Fruit fly (Drosophila melanogaster): ENCODE results near the gene CG42592.

Gene CG42592

DNA sequence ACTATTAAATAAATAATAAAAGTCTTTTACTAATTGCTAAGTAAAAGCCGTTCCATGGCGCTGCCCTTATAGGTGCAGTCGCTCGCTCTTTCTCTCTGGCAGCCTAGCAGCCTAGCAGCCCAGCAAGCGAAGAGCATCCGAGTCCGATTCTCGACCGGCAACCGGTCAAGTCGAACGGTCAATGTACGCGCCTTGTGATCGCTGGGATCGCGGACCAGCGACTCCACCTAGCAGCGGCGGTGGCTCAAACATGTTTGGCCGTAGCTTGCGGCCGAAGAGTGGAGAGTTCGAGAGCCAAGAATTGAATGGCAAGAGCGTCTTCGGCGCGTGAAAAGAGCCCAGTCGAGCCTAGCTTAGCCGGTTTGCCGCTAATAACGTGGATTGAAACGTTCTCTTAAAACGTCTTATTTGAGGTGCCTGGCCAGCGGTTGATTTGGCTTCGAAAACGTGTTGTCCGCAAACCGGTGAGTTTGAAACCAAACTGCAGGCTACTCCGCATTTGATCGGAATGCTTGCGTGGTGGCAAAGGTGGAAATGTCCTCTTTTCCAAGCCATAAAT lies 6.8 kb downstream of the CG42592 start:
- TF ChIP-seq Hr83 (GFP tag; optimal IDR thresholded peaks at IDR 0.05; ENCODE audit: poor library complexity, severe bottlenecking): no peak
- TF ChIP-seq CG32264 (GFP tag; optimal IDR thresholded peaks at IDR 0.05): no peak
- no peak for TF ChIP-seq CG9705 (GFP tag; optimal IDR thresholded peaks at IDR 0.05)
- no peak for TF ChIP-seq brk (GFP tag; optimal IDR thresholded peaks at IDR 0.05)
- TF ChIP-seq Vsx2 (GFP tag; optimal IDR thresholded peaks at IDR 0.05; ENCODE audit: partially characterized antibody): peak; percentile 37
- TF ChIP-seq Rel (GFP tag; optimal IDR thresholded peaks at IDR 0.05): peak; percentile 14
- TF ChIP-seq Rel (tag; optimal IDR thresholded peaks at IDR 0.05): no peak

DNA sequence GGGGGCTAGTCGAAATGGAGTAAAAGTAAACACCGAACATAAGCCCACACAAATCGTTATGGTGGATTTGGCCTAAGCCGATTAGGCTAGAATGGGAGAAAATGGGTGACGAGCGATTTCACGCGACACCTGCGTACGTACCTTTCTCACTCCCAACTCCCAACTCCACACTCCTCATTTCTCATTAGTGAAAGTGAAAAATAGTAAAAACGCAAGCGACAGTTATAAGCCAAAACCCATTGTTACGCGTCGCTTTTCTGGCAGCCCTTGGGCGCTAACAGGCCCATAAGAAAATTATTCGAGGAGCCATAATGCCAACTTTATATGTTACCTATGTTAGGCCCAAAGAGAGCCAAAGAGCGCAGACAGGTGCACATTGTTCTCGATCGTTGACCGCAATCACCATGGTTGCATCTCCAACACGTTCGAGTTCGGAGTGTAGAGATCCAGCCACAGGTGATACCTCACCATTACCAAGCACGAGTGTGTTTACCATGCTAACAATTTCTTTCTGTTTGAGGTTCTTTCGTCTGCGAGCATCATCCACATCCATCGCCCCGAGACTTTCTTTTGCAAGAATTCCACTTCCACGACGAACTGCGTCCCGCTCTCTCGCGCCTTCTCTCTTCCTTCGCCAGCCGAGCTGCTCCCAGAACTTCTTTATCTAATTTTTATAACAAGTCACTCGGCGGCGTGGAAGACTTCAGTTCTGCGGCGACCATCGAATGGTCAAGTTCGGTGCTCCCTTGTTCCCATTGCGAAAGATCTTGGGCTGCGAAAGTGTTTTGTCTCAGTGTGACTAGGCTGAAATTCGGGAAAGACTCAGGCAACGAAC lies 17.4 kb downstream of the CG42592 start, which contains the start of gene neo:
Gene neo (plus strand): TSS at position 698 of the 835 bp plus-strand sequence.
- TF ChIP-seq fru (GFP tag; optimal IDR thresholded peaks at IDR 0.05): no peak
- TF ChIP-seq tai (GFP tag; optimal IDR thresholded peaks at IDR 0.05): no peak
- TF ChIP-seq N (GFP tag; optimal IDR thresholded peaks at IDR 0.05): no peak
- TF ChIP-seq dl (GFP tag; optimal IDR thresholded peaks at IDR 0.05; ENCODE audit: insufficient read depth in 1 of 2, partially characterized antibody in 2 of 2): no peak
- TF ChIP-seq woc (GFP tag; optimal IDR thresholded peaks at IDR 0.05): no peak
- TF ChIP-seq br (GFP tag; optimal IDR thresholded peaks at IDR 0.05): no peak
- TF ChIP-seq foxo (GFP tag; optimal IDR thresholded peaks at IDR 0.05): no peak
- TF ChIP-seq dmrt93B (GFP tag; optimal IDR thresholded peaks at IDR 0.05): no peak
- no peak for TF ChIP-seq Mio (GFP tag; optimal IDR thresholded peaks at IDR 0.05)
- no peak for TF ChIP-seq Rel (GFP tag; optimal IDR thresholded peaks at IDR 0.05)
- no peak for TF ChIP-seq Rel (tag; optimal IDR thresholded peaks at IDR 0.05)
- no peak for TF ChIP-seq usp (GFP tag; optimal IDR thresholded peaks at IDR 0.05)

DNA sequence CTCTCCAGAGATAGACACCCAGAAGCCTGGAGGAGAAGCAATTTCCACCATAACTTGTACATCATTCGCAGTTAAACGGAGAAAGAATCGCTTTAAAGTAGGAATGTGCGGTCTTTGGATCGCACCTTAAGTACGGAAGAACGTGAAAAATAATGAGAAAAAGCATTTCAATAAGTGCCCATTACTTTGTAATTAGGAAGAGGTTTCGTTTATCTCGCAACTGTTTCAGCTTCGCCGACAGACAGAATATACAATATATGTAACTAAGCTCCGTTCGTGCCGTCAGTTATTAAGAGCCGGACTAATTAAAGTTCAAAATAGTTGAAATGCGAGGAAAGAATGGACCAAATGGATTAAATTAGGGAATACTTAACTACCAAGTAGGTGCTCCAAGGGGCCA lies 18.4 kb downstream of the CG42592 start, which contains the start of gene CG7829:
Gene CG7829 (minus strand): TSS at position 101 of the 400 bp plus-strand sequence.
- TF ChIP-seq Hr83 (GFP tag; optimal IDR thresholded peaks at IDR 0.05; ENCODE audit: poor library complexity, severe bottlenecking): no peak
- TF ChIP-seq usp (GFP tag; optimal IDR thresholded peaks at IDR 0.05): no peak
- TF ChIP-seq Abd-B (GFP tag; optimal IDR thresholded peaks at IDR 0.05): no peak
- TF ChIP-seq sage (GFP tag; optimal IDR thresholded peaks at IDR 0.05): no peak
- no peak for TF ChIP-seq brk (GFP tag; optimal IDR thresholded peaks at IDR 0.05)

DNA sequence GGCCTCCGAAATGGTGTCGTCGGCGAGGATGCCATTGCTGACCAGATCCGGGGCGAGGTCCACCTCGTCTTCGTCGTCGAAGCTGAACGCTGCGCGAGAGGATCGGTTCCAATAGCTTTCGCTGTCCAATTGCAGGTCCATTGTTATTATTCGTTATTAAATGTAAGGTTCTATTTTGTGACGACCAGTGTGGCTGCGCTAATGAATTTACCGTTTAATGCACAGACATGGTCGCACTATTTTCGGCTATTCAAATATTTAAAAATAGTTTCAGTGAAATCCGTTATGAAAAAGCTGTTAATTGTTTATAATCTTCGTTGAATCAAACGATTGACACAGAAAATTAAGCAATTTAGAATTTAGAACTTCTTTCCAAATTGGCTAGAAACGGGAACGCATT lies 19.8 kb downstream of the CG42592 start, which contains the start of gene Vps16B:
Gene Vps16B (minus strand): TSS at position 186 of the 400 bp plus-strand sequence.
- TF ChIP-seq jim (GFP tag; optimal IDR thresholded peaks at IDR 0.05) (no peak), brk (GFP tag; optimal IDR thresholded peaks at IDR 0.05) (no peak), dmrt93B (GFP tag; optimal IDR thresholded peaks at IDR 0.05) (no peak), sv (GFP tag; optimal IDR thresholded peaks at IDR 0.05) (no peak)

DNA sequence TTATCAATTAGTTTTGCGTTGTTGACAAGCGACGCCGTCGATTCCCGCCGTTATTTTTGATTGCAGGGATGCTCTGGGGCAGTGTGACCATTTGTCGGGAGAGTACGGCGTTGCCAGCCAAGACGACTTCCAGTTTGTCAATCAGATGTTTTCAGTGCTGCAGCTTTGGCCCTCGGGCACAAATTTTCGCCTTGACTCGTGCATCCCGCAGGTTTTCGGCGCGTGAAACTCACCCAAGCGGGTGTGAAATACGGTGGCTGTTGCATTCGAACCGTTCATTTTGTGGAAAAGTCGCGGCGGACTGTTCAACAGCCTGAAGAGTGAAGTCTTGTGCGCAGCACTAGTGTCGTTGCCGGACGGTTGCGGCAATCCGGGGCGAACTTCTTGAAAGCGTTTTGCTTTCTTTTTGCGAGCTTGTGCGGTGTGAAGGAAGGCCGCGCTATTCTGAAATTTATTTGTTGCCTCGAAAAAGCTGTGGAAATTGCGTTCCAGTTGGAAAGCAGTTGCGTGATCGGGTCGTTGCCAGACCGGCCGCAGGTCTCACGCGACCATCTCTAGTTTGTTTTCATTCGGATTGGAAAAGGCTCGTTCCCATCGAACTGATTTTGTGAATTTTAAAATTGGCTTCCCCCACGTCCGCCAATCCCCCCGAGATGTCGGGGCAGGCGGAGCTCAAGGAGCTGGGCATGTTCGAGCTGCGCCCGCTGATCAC lies 29.2 kb downstream of the CG42592 start, which contains the start of the genes ca and ncd:
Gene ca (plus strand): TSS at position 130 of the 712 bp plus-strand sequence.
Gene ncd (minus strand): TSS at position 446 of the 712 bp plus-strand sequence.
- no peak for TF ChIP-seq Myc (optimal IDR thresholded peaks at IDR 0.05)
- no peak for TF ChIP-seq usp (GFP tag; optimal IDR thresholded peaks at IDR 0.05)
- TF ChIP-seq woc (GFP tag; optimal IDR thresholded peaks at IDR 0.05): no peak
- no peak for TF ChIP-seq Hr83 (GFP tag; optimal IDR thresholded peaks at IDR 0.05; ENCODE audit: poor library complexity, severe bottlenecking)
- TF ChIP-seq Hnf4 (GFP tag; optimal IDR thresholded peaks at IDR 0.05): no peak
- TF ChIP-seq Jra (GFP tag; optimal IDR thresholded peaks at IDR 0.05): no peak
- TF ChIP-seq brk (GFP tag; optimal IDR thresholded peaks at IDR 0.05): no peak
- TF ChIP-seq OdsH (GFP tag; optimal IDR thresholded peaks at IDR 0.05): no peak
- TF ChIP-seq rgr (GFP tag; optimal IDR thresholded peaks at IDR 0.05): no peak
- no peak for TF ChIP-seq Dfd (GFP tag; optimal IDR thresholded peaks at IDR 0.05)

Measured in whole organism, wandering third instar larva.